Worm (Caenorhabditis elegans): ENCODE measurements around the gene Y43F8B.11.

Gene Y43F8B.11

DNA sequence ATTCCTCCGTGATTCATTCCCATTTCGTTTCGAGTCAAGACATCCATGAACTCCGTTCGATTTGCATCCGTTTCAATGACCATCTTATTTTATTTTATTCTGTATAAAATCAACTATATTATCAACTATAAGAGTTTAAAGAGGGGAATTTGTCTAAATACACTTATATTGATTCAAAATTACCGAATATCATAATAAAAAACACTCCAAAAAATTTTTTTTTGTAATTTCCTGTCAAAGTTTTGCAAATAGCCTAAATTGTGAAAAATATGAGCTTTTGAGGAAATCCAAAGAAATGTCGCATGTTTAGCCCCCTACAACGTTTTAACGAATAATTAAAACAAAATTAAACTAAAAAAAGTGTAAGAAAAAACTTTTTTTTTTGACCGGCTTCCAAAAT is 8.5 kb upstream of the Y43F8B.11 start, which contains the start of gene Y43F8B.15:
TSS of gene Y43F8B.15 (minus strand) at position 101 of the 400 bp plus-strand sequence.
- no peak for TF ChIP-seq unc-62 (GFP tag; optimal IDR thresholded peaks at IDR 0.05)

DNA sequence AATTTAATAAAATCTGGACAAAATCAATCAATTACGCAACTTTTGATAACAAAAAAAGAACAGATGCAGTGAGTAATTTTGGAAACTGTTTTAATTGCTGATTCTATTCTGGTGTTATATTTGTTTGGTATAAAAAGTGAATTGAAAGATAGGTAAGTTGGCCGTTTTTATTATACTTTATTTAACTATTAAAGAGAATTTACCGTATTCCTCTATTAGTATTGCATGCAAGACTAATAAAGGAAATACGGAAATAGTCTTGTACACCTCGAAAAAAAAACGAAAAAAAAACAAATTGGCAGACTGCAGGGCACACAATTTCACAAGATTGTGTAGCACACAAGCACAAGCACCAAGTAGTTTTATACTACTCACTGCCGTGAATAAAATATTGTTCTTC is 7.9 kb upstream of the Y43F8B.11 start, which contains the start of gene Y43F8B.25:
TSS of gene Y43F8B.25 (plus strand) at position 301 of the 400 bp plus-strand sequence.
- no peak for TF ChIP-seq unc-62 (GFP tag; optimal IDR thresholded peaks at IDR 0.05)

DNA sequence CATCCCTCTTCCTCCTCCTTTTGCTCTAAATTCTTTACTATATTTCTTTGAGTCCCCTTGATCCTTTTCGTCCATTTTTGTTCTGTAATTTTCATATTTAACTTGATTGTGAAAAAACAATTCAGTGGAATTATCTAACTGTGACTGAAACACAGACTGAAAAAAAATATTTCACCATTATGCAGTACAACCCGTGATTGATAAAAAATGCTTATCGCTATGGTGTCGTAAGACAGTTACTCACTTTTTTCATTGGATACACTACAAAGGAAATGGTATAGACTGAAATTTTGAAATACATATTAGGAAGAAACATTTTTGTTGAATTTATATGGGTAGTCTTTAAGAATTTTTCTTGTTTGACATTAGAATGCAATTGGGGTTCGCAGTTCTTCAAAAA is 2.9 kb upstream of the Y43F8B.11 start, which contains the start of gene Y43F8B.23:
TSS of gene Y43F8B.23 (minus strand) at position 75 of the 400 bp plus-strand sequence.
- TF ChIP-seq unc-62 (GFP tag; optimal IDR thresholded peaks at IDR 0.05): no peak

DNA sequence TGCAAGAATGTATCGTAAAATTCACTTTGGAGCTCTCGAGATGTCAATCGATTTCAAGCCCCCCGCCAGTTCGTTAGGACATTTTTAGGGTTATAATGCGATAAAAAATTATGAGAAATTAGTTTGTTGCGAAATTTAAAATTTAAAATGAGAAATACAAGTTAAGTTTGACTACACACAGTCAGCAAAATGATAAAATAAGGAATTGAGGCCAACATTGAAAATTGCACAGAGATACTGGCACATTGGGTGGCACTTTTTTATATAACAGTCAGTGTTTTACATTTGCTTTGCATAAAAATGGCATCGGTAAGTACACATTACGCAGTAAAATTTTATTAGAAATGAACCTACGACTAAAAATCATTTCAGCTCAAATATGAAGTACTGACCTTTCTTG is 2.4 kb upstream of the Y43F8B.11 start, which contains the start of gene Y43F8B.12:
TSS of gene Y43F8B.12 (plus strand) at position 301 of the 400 bp plus-strand sequence.
- TF ChIP-seq unc-62 (GFP tag; optimal IDR thresholded peaks at IDR 0.05): no peak

DNA sequence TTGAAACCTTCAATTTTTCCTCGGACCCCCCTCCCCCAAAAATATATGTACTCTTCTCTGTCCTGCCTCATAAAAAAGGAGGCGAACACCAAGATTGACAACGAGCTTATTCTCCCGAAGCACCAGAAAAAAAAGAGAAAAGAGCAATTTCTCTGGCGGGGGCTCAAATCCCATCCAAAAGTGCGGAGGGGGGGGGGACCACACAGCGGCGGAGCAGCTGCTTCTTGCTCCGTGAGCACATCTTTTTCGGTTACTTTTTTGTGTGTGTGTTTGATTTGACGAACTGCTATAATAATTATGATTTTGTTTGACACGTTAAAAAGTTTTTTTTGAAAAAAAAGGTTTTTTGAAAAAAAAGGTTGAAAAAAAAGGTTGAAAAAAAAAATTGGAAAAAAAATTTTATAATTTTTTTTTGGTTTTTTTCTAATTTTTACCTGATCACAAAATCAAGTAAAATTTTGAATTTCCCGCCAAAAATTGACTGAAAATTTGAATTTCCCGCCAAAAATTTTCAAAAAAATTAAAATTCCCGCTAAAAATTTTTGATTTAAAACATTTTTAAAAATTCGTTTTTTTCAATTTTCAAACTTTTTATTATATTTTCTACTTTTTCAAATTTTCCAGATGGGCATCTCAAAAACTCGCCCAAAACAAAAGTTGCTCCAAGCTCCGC is 3.5 kb downstream of the Y43F8B.11 start, which contains the start of gene Y43F8B.10:
TSS of gene Y43F8B.10 (plus strand) at position 623 of the 673 bp plus-strand sequence.
- no peak for TF ChIP-seq unc-62 (GFP tag; optimal IDR thresholded peaks at IDR 0.05)

DNA sequence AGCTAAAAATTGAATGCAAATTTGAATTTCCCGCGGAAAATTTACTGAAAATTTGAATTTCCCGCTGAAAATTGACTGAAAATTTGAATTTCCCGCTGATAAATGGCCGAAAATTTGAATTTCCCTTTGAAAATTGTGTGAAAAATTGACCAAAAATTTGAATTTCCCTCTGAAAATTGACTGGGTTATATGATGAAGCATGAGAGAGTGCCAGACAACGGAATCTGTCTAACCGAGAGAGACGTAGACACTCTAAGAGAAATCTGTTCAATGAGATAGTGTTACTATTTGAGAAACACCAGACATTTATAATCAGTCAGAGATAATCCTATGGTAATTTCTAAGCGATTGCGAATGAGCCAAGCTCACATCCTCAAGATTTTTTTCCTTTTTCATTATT is 6.8 kb downstream of the Y43F8B.11 start:
- TF ChIP-seq unc-62 (GFP tag; optimal IDR thresholded peaks at IDR 0.05): no peak

DNA sequence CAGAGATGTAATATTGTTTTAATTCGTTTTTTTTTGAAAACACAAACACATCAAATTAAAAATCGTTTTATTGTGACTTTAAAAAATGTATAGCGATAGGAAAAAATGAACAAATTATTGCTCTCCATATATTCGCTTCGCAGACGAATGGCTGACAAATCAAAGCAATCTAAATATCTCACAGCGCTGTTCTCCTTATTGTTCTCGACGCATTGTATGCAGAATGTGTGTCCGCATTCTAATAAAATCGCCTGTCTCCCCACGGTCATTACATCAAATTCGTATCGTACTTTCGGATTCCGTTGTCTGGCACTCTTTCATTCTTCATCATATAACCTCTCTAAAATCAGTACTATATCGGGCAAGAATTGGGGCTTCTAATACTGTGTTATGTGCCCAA is 7.4 kb downstream of the Y43F8B.11 start, which contains the start of gene Y43F8B.9:
TSS of gene Y43F8B.9 (plus strand) at position 301 of the 400 bp plus-strand sequence.
- no peak for TF ChIP-seq unc-62 (GFP tag; optimal IDR thresholded peaks at IDR 0.05)

DNA sequence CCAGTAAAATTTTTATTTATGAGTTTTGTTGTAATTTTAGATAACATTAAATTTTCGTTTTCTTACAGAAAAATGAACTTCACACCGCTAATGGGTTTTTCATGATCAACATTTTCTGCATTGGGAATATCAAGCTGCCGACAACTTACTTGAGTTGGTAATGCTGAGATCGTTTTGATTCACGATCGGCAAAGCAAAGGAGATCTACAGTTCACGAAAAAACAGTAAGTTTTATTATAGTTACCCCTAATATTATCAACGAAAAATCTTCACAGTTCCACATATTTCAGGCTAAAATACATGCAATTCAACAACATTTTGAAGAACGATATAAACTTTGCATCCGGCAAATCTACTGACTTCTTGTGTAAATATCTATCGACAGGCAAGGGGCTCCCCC is 12.1 kb downstream of the Y43F8B.11 start, which contains the start of gene Y43F8B.22:
TSS of gene Y43F8B.22 (plus strand) at position 301 of the 400 bp plus-strand sequence.
- no peak for TF ChIP-seq unc-62 (GFP tag; optimal IDR thresholded peaks at IDR 0.05)

DNA sequence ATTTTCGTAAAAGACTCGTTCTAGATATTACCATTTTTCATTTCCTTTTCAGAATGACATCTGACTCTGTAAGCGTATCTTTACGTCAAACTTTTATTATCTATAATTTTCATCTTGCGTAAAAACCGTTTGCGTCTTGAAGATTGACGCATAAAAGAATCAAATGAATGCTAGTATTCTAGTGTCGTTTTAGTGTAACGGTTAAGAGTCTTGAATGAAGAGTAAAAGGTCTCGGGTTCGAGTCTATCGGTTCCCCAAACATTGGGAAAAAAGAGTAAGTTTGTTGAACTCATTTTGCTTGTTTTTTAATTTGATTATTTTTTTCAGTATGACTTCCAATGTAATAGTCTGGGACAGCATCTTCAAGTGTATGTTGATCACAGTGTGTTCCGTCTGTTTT is 14.0 kb downstream of the Y43F8B.11 start, which contains the start of gene Y43F8B.17:
TSS of gene Y43F8B.17 (plus strand) at position 215 of the 400 bp plus-strand sequence.
- no peak for TF ChIP-seq unc-62 (GFP tag; optimal IDR thresholded peaks at IDR 0.05)

DNA sequence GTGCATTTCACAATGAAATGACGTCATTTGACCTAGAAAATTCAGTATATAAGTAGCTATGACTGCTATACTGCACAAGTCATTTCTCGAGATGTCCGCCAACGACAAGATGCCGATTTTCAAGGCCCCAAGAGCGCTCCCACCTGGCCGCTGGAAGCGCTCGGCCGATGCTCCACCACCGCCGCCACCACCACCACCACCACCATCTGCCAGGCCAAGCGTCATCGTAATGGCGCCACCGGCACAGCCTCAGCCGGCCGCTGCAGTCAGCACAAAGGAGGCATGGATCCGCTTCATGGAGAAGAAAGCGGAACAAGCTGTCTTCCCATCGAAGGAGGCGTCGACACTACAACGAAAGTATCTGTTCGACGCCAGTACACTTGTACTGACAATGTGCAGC is 14.8 kb downstream of the Y43F8B.11 start, which contains the start of gene Y43F8B.28:
TSS of gene Y43F8B.28 (plus strand) at position 59 of the 400 bp plus-strand sequence.
- no peak for TF ChIP-seq unc-62 (GFP tag; optimal IDR thresholded peaks at IDR 0.05)

DNA sequence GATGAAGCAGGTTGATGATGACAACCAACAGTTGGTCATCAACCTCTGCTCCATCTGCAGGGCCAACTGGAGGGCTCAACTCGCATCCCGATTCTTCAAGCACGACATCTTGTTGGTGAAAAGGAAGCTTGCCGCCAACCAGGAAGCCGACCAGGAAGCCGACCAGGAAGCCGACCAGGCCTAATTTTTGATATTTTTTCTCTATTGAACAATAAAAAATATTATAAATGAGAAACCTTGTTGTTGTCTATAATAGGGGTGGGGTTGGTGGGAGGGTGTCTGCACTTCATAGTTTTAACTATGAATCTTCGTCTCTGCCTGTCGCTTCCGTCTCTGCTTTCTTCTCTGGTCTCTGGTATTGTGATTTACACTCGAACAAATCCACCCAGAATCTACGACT is 15.2 kb downstream of the Y43F8B.11 start, which contains the start of gene Y43F8B.18:
TSS of gene Y43F8B.18 (plus strand) at position 301 of the 400 bp plus-strand sequence.
- TF ChIP-seq unc-62 (GFP tag; optimal IDR thresholded peaks at IDR 0.05): no peak

DNA sequence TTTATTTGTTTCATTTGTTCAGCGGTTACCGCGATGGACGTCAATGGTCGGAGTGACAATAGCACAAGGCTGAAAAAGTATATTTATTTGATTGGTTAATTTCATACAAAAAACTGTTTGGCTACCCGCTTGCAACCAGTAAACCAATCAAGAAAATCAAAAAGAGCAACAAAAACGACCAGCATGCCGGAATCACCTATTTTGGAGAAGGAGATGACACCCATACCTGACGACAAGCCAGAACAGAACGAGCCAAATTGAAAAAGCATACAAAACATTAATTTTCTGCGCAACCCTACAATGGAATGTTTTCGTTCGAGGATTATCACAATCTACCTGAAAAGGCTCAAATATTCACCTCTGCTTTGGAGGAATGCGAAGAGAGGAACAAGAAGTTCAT is 20.0 kb downstream of the Y43F8B.11 start, which contains the start of gene Y43F8B.7:
TSS of gene Y43F8B.7 (plus strand) at position 301 of the 400 bp plus-strand sequence.
- no peak for TF ChIP-seq unc-62 (GFP tag; optimal IDR thresholded peaks at IDR 0.05)

DNA sequence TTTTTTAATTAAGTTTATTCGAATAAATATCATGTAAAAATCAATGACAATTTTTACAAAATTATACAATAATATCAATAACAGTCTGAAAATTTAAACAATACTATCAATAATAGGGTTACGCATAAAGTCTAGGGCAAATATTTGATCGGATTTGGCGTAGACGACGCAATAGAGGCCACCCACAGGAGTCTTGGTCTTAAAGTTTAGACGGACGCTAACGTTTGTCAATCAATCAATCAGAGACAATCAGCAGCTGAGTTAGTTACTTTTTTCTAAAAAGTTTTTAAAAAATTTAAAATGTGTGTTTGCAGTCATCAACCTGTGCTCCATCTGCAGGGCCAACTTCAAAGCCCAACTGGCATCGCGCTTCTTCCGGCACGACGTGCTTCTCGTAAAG is 20.8 kb downstream of the Y43F8B.11 start, which contains the start of gene Y43F8B.29:
TSS of gene Y43F8B.29 (plus strand) at position 301 of the 400 bp plus-strand sequence.
- TF ChIP-seq unc-62 (GFP tag; optimal IDR thresholded peaks at IDR 0.05): no peak

DNA sequence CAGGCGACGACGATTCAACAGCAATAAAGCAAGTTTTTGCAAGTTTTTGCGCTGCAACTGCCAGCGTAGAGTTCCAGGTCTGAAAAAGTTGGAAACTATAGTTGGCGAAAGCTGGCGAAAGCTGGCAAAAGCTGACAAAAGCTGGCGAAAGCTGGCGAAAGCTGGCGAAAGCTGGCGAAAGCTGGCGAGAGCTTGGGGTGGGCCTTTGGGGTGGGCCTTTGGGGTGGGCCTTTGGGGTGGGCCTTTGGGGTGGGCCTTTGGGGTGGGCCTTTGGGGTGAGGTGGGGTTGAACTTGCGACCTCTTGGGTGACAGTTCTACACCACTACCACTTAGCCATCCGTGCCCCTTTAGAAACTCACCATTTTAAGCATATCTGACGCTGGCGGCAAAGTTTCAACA is 24.7 kb downstream of the Y43F8B.11 start:
- TF ChIP-seq unc-62 (GFP tag; optimal IDR thresholded peaks at IDR 0.05): no peak

DNA sequence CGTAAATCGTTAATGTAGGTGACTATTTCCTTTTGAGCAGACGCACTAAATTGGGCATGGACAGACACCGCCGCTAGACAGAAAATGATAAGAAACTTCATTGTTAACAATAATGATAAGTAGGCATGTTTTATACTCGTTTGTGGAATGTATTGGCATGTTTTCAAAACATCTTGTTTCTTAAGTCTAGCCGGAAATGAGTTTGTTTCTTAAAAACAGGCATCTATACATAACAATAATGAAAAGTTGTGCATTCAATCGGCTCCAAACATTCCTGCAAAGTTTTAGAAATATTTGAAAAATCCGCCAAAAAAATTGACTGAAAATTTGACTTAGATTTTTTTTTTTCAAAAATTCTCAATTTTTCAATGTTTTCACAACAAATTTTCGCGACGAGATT is 25.1 kb downstream of the Y43F8B.11 start, which contains the start of gene scl-21:
TSS of gene scl-21 (minus strand) at position 101 of the 400 bp plus-strand sequence.
- no peak for TF ChIP-seq unc-62 (GFP tag; optimal IDR thresholded peaks at IDR 0.05)

DNA sequence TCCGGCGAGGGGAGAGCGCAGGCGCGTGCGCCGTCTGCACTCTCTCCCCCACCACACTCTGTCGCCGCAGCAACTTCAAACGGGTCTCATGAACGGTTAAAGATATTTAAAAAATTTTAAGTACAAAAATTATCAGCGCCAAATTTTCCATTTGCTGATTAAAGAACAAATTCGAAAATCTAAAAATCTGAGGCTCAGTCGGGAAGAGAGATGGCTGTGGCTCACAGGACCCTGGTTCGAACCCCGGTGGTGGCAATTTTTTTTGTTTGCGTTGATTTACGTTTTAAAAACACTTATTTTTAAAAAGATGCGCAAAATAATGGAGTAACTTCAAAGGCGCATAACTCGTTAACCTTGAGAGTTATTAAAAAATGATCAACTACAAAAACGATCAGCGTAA is 26.6 kb downstream of the Y43F8B.11 start:
- no peak for TF ChIP-seq unc-62 (GFP tag; optimal IDR thresholded peaks at IDR 0.05)

All from whole organism, dauer.